Worm (Caenorhabditis elegans): ENCODE data around the gene clec-143.
"Not testable (repeated sequence)": the region's sequence is repeated elsewhere in the genome, so short reads cannot be mapped to it uniquely, and the experiment has no call there.

clec-143 gene

DNA sequence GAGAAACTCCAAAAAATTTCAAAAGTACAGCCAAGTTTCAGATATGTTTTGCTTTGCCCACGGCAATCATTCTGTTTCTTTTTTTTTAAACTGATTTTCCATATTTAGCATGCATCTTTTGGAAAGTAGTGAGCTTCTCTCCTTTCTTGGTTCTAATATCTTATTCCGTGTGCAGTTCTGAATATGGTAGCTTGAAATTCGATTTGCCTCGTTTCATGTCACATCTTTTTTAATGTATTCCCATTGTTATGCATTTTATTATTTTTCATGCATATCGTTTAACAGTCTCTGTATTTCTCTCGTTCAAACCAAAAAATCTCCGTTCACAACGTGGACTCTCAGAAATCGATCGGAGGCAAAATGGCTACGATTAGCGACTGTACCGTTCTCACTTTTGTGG, 24.4 kb upstream of the clec-143 start, which contains the start of gene ZK666.14:
Gene ZK666.14, plus strand, starts transcription at position 301 of the 400 bp plus-strand sequence.
- no peak for TF ChIP-seq W03F9.2 (tag; optimal IDR thresholded peaks at IDR 0.05)
- no peak for TF ChIP-seq dao-5 (tag; optimal IDR thresholded peaks at IDR 0.05)

DNA sequence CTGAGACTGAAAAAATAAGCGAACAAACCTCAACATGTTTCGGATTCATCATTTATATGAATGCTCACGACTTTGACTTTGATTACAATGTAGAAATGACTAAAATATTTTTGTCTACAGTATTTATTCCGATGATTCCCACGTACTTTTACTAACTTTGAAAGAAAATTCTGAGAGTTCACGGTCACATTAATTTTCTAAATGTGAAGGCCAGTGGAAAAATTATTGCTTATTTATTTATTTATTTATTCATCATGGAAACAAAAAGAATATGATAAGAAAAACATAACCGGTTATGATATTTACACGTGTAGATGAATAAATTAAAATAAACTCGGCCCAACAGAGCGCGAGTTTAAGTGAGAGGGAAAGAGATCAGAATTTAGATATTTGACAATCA, 22.9 kb upstream of the clec-143 start, which contains the start of gene ZK666.8:
Gene ZK666.8, minus strand, starts transcription at position 101 of the 400 bp plus-strand sequence.
- not testable (repeated sequence) for TF ChIP-seq W03F9.2, dao-5, him-1 (tag; optimal IDR thresholded peaks at IDR 0.05)

DNA sequence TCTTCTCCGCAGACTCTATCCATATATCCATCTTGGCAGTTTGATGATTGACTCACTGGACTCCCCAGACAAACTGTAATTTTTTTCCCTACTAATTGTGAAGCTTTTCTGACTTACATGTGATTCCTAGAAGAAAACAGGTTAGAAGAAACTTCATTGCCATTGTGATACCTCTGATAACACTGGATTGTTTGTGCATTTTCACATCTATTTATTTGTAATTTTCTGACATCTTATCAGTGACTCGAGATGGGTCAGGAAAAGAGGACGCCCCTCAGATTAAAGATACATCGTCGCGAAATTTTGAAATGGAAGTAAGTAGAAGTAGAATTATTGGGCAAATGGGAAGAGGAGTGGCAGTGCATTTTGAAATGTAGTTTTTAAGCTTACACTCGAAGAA, 20.2 kb upstream of the clec-143 start, which contains the start of gene clec-61:
Gene clec-61, minus strand, starts transcription at position 209 of the 400 bp plus-strand sequence.
- no peak for TF ChIP-seq W03F9.2 (tag; optimal IDR thresholded peaks at IDR 0.05)
- TF ChIP-seq dao-5 (tag; optimal IDR thresholded peaks at IDR 0.05) = no peak
- TF ChIP-seq him-1 (tag; optimal IDR thresholded peaks at IDR 0.05) = no peak

DNA sequence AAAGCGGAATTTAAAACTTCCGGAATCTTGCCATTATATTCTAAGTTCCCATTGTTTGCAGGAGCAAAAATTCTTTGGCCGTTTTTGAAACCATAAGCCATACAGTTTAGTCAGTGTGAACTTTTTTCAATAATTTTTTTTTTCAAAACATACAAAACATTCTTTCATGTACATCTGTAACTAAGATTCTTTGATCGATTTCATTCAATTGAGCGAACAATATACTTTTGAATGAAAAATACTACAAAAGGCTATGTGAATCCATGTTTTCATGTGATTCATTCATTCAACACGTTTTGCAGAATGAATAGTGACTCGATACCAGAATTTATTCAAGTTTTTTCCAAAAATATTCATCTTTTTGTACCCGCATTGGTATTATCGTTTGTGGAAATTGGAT, 16.6 kb upstream of the clec-143 start, which contains the start of gene ZK666.15:
Gene ZK666.15, plus strand, starts transcription at position 301 of the 400 bp plus-strand sequence.
- TF ChIP-seq W03F9.2 (tag; optimal IDR thresholded peaks at IDR 0.05) (no peak), him-1 (tag; optimal IDR thresholded peaks at IDR 0.05) (no peak), dao-5 (tag; optimal IDR thresholded peaks at IDR 0.05) (no peak)

DNA sequence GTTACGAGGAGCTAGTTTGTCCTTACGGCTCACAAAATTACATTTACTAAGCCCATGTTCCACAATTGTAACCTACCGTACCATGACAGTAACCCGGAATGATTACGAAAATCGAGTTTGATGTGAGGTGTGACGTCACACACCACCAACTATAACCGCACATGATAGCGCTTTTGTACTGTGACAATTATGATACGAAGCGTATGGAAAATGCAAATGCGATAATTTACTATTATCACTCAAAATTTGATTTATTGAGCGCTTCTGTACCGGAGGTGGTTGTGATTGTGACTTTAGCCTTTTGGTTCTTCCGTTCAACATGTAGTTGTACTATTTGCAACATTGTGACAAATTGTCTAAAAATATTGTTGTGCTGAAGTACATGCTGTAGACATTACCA, 15.5 kb upstream of the clec-143 start:
- TF ChIP-seq dao-5 (tag; optimal IDR thresholded peaks at IDR 0.05) (no peak), him-1 (tag; optimal IDR thresholded peaks at IDR 0.05) (no peak), W03F9.2 (tag; optimal IDR thresholded peaks at IDR 0.05) (no peak)

DNA sequence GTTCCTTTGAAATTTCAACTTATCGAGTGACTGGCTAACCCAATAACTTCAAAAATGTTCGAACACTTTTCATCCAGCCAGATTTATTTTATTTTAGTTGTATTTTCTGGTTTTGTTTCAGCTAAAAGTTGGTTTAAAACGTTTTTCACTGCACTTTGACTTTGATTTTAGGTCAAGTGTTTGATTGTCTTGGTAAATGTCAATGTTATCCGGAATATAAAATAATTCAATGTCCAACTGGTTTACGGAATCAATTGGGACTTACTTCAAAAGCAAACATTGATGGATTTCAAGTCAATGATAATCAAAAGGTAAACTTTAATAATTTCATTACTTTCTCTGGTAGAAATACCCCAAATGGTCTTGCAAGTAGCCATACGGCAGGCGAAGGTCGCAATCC, 13.8 kb upstream of the clec-143 start:
- TF ChIP-seq dao-5 (tag; optimal IDR thresholded peaks at IDR 0.05) (no peak), him-1 (tag; optimal IDR thresholded peaks at IDR 0.05) (no peak), W03F9.2 (tag; optimal IDR thresholded peaks at IDR 0.05) (no peak)

DNA sequence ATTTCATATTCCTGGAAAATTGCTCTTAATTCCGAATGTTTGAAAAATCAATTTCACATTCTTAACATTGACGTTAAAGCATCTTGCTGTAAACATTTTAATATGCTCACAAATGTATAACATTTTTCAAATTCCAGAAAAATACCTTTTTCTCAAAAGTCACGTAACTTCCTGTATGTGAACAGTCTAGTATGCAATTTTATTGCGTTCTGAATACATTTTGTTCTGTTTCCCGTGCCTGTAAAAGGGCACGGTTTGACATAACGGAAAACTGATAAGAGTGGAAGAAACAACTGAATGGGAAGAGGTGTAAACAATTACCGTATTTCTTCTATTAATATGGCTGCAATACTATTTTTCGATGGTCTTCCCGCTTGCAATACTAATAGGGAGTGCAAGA, 12.8 kb upstream of the clec-143 start:
- TF ChIP-seq him-1 (tag; optimal IDR thresholded peaks at IDR 0.05) (no peak), W03F9.2 (tag; optimal IDR thresholded peaks at IDR 0.05) (no peak), dao-5 (tag; optimal IDR thresholded peaks at IDR 0.05) (no peak)

DNA sequence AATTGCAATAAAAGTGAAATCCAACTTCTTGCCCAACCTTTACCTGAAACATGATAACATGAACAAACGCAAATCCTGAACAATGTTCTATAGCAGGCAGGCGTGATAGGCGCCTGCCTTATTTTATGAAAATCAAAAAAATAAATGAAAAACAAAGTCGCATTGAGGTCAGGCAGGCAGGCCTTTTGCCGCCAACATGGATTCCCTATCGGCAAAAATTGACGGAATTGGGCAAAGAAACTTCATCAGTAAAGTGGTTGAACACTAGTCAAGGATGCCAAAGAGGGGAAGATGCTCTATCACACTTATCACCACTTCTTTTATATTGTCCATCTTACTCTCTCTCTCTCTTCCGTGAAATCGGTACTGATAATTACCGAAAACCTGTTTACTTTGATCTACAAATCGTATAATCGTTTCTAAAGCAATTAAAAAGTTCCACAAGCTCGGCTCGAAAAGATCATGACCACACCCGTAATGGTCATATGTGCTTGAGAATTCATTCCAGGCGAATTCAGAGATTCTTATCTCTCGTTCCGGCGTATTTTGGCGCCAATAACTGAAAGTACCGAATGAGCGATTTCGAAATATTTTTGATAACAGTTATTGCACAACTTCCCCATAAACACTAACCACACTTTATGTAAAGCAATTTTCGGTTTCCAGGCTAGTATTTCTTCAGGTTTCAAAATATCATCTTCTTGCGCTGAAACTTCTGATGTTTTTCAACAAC, 11.9 kb upstream of the clec-143 start, which contains the start of the genes clec-60 and ZK666.11:
Gene clec-60, minus strand, starts transcription at position 51 of the 733 bp plus-strand sequence.
Gene ZK666.11, plus strand, starts transcription at position 699 of the 733 bp plus-strand sequence.
- TF ChIP-seq him-1 (tag; optimal IDR thresholded peaks at IDR 0.05) (no peak), dao-5 (tag; optimal IDR thresholded peaks at IDR 0.05) (no peak), W03F9.2 (tag; optimal IDR thresholded peaks at IDR 0.05) (no peak)

DNA sequence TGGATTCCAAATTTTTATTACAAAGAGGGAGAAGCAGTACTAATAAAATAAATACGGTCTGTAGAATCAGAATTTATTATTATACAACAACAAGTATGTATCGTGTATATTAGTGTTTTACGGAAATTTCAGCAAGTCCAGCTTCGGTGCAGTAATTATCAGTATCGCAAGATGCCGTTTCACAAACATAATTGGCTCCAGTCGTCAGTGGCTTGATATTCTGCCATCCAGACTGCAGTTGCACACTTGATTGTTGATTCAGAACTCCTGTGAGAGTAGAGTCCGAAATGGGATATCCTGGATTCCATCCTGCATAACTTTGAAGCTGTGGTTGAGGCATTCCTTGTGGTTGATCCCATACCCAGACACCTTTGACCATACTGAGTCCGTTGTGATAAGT, 9.9 kb upstream of the clec-143 start:
- TF ChIP-seq dao-5 (tag; optimal IDR thresholded peaks at IDR 0.05) = no peak
- no peak for TF ChIP-seq W03F9.2 (tag; optimal IDR thresholded peaks at IDR 0.05)
- TF ChIP-seq him-1 (tag; optimal IDR thresholded peaks at IDR 0.05) = no peak

DNA sequence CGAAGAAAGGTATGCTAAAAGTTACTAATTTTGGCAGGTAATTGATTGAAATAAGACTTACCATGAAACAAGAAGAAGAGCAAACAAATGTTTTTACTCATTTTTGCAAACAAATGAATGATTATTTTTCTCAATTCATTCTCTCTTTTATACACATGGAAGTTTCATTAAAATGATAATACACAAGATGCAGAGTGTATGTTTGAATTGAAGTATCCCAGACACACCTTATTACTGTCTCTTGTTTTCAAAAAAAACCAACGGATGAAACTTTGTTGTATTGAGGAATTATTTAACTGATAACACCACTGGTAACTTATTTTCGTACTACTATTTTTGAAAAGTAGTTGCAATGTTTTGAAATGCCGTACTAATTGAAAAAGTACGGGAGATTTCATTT, 9.3 kb upstream of the clec-143 start, which contains the start of gene clec-59:
Gene clec-59, minus strand, starts transcription at position 101 of the 400 bp plus-strand sequence.
- TF ChIP-seq him-1 (tag; optimal IDR thresholded peaks at IDR 0.05) = no peak
- no peak for TF ChIP-seq dao-5 (tag; optimal IDR thresholded peaks at IDR 0.05)
- no peak for TF ChIP-seq W03F9.2 (tag; optimal IDR thresholded peaks at IDR 0.05)

DNA sequence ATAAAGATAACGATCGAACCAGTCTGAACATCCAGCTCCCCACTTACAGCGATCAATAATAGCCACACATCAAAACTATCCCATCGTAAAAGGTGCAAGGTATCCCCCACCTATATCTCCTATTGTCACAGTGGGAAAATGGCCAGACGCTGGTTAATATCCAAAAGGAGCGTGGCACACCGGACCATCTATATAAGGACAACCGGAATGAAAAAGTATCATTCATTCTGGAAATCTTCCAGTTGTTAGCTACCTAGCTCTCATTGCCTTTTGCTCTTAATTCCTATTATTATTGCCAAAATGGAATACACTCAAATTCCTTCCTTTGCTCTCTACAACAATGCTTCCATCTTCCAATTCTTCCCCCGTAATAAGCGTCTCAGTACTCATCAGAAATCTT, 6.9 kb upstream of the clec-143 start, which contains the start of gene ZK666.4:
Gene ZK666.4, plus strand, starts transcription at position 301 of the 400 bp plus-strand sequence.
- TF ChIP-seq W03F9.2 (tag; optimal IDR thresholded peaks at IDR 0.05) = no peak
- TF ChIP-seq him-1 (tag; optimal IDR thresholded peaks at IDR 0.05) = no peak
- TF ChIP-seq dao-5 (tag; optimal IDR thresholded peaks at IDR 0.05) = no peak

DNA sequence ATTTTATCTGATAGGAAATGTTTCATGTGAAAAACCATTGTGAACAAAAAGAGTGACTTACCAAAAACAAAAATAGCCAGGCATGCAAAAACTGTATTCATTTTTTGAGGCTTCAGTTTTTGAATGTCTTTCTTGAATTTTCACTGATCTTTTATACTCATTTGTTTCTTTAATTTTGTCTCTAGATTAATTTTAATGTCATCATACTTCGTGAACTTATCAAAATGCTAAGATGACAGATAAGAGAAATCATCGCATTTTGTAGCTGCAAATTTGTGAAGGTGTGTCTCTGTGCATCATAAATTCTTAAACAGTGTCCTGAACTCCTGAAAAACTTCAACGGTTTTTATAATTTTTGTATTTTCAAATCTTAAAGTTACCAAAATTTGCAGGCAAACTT, 5.9 kb upstream of the clec-143 start, which contains the start of gene clec-58:
Gene clec-58, minus strand, starts transcription at position 101 of the 400 bp plus-strand sequence.
- TF ChIP-seq W03F9.2 (tag; optimal IDR thresholded peaks at IDR 0.05) (no peak), him-1 (tag; optimal IDR thresholded peaks at IDR 0.05) (no peak), dao-5 (tag; optimal IDR thresholded peaks at IDR 0.05) (no peak)

DNA sequence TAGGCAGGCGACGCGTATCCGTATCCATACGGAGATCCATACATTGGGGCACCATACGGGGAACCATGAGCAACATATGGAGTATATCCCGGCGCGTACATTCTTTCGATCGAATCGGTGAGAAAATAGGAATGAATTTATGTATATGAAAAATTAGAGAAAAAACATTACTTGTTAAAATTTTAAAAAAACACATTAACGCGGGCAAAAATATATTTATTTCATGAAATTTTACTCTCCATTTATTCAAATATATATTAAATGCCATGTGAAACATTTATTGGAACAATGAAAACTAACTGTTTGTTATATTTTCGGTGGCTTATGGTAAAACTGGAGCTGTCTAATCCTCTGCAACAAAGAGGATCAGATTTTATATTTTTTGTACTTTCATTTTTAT, 1.7 kb upstream of the clec-143 start, which contains the start of gene ZK666.2:
Gene ZK666.2, minus strand, starts transcription at position 101 of the 400 bp plus-strand sequence.
- TF ChIP-seq him-1 (tag; optimal IDR thresholded peaks at IDR 0.05) (no peak), dao-5 (tag; optimal IDR thresholded peaks at IDR 0.05) (no peak), W03F9.2 (tag; optimal IDR thresholded peaks at IDR 0.05) (no peak)

DNA sequence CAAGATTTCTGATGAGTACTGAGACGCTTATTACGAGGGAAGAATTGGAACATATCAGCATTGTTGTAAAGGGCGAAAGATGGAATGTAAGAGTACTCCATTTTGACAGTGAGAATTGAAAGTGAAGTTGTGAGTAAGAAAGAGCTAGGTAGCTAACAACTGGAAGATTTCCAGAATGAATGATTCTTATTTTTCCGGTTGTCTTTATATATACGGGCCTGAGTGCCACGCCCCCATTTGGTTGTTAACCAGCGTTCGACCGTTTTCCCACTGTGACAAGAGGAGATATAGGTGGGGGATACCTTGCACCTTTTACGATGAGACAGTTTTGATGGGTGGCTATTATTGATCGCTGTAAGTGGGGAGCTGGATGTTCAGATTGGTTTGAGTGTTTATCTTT, 1.1 kb upstream of the clec-143 start, which contains the start of gene ZK666.1:
Gene ZK666.1, minus strand, starts transcription at position 101 of the 400 bp plus-strand sequence.
- no peak for TF ChIP-seq W03F9.2 (tag; optimal IDR thresholded peaks at IDR 0.05)
- no peak for TF ChIP-seq dao-5 (tag; optimal IDR thresholded peaks at IDR 0.05)
- TF ChIP-seq him-1 (tag; optimal IDR thresholded peaks at IDR 0.05) = no peak

Measured in whole organism, L4/young adult.